Worm (Caenorhabditis elegans): ENCODE results near the gene mlc-3.

- TF ChIP-seq snpc-4 (tag; optimal IDR thresholded peaks at IDR 0.05) (no peak), fkh-10 (GFP tag; optimal IDR thresholded peaks at IDR 0.05) (no peak), unc-39 (tag; optimal IDR thresholded peaks at IDR 0.05) (no peak), fos-1 (tag; optimal IDR thresholded peaks at IDR 0.05) (no peak), ceh-16 (tag; optimal IDR thresholded peaks at IDR 0.05) (no peak), nhr-23 (tag; optimal IDR thresholded peaks at IDR 0.05) (no peak), ztf-11 (tag; optimal IDR thresholded peaks at IDR 0.05) (no peak)
These were observed 19.8 kb downstream of the mlc-3 start, which contains the start of gene F56D2.3 for ce11 chrIII:5584647-5585046.
